Worm (Caenorhabditis elegans): ENCODE results near the gene str-162.

The str-162 gene

ce11 chrIV:5038744-5039143 lies 46.6 kb downstream of the str-162 start:
- TF ChIP-seq lin-13 (tag; optimal IDR thresholded peaks at IDR 0.05): no peak
- peak; percentile 79 for TF ChIP-seq ceh-83 (GFP tag; optimal IDR thresholded peaks at IDR 0.05)
